Worm (Caenorhabditis elegans) whole organism, early embryonic: ENCODE measurements around the gene F28A10.7.

Experiments used
- B0310.2 ChIP-seq: sonication (generic microtip); optimal IDR thresholded peaks from 2 replicates; lab custom pipeline; 2016; ENCODE audit warnings: mild to moderate bottlenecking, missing genetic modification characterization, missing compliant biosample characterization
- ama-1 ChIP-seq: fragments of 150-350 bp; optimal IDR thresholded peaks from 2 replicates; lab custom pipeline; 2014
- ets-7 ChIP-seq: sonication (generic microtip); optimal IDR thresholded peaks from 2 replicates; lab custom pipeline; 2016; ENCODE audit warnings: missing genotype, missing genetic modification characterization, missing compliant biosample characterization
- hmbx-1 ChIP-seq: sonication (generic microtip); optimal IDR thresholded peaks from 2 replicates; lab custom pipeline; 2016; ENCODE audit warnings: mild to moderate bottlenecking, missing genetic modification characterization, missing compliant biosample characterization
- sea-1 ChIP-seq: fragments of 200-800 bp; sonication (Bioruptor generic); conservative IDR thresholded peaks from 2 replicates; pipeline ENCODE4 v1.3.6; 2022; ENCODE audit warnings: missing genetic modification characterization, missing compliant biosample characterization
- tbx-11 ChIP-seq: fragments of 200-800 bp; sonication (Bioruptor generic); IDR thresholded peaks from 2 replicates; pipeline ENCODE4 v1.3.6; 2022; ENCODE audit warnings: missing genetic modification characterization, missing compliant biosample characterization
- tbx-37 ChIP-seq: fragments of 200-800 bp; sonication (Bioruptor generic); conservative IDR thresholded peaks from 2 replicates; pipeline ENCODE4 v1.3.6; 2022; ENCODE audit warnings: missing genetic modification reagents, missing genetic modification characterization, missing compliant biosample characterization
- tra-4 ChIP-seq: sonication (generic microtip); optimal IDR thresholded peaks from 2 replicates; lab custom pipeline; 2017; ENCODE audit warnings: missing genetic modification characterization, missing compliant biosample characterization

DNA sequence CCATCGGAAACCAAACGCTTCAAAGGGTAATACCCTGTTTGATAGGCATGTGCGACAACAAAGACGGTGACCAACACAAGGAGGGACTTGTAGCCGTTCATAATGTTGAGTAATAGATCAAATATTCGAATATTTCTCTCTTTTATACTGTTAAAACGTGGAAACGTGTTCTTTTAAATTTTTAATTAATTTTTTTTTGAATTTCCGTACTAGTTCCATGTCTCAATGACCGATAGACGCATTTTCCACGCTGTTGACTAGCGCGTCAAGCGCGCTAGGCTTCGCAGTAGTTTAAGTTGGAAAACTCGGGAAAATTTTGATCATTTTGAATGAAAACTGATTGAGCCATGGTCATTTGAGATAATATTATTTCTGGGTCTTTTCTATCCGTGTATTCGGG lies 21.3 kb upstream of the F28A10.7 start, which contains the start of gene Y46B2A.3:
- no peak for TF ChIP-seq ama-1
- TF ChIP-seq tbx-37 (GFP tag; lab: Robert Waterston, UW): no peak
- no peak for TF ChIP-seq B0310.2
- TF ChIP-seq tra-4: no peak
- TF ChIP-seq sea-1 (GFP tag; lab: Robert Waterston, UW): no peak
- TF ChIP-seq hmbx-1 (tag; lab: Kevin White, UChicago): no peak
- no peak for TF ChIP-seq tbx-11 (GFP tag; lab: Robert Waterston, UW)
- no peak for TF ChIP-seq ets-7
